Worm (Caenorhabditis elegans): ENCODE results near the gene srx-73.

ce11 chrV:4693282-4693588, 27.7 kb upstream of the srx-73 start:
- TF ChIP-seq syd-9 (tag; optimal IDR thresholded peaks at IDR 0.05) (no peak), pqm-1 (tag; optimal IDR thresholded peaks at IDR 0.05) (no peak), elt-2 (tag; optimal IDR thresholded peaks at IDR 0.05) (no peak), pros-1 (tag; optimal IDR thresholded peaks at IDR 0.05) (no peak), ama-1 (optimal IDR thresholded peaks at IDR 0.05) (no peak), eyg-1 (tag; optimal IDR thresholded peaks at IDR 0.05) (no peak), ceh-45 (GFP tag; IDR thresholded peaks at IDR 0.05) (no peak), lin-11 (tag; optimal IDR thresholded peaks at IDR 0.05) (no peak), nfya-1 (tag; optimal IDR thresholded peaks at IDR 0.05) (no peak), K02D7.2 (tag; optimal IDR thresholded peaks at IDR 0.05) (no peak), sox-2 (GFP tag; IDR thresholded peaks at IDR 0.05) (no peak), ceh-22 (tag; optimal IDR thresholded peaks at IDR 0.05) (no peak), hlh-30 (tag; optimal IDR thresholded peaks at IDR 0.05; ENCODE audit: insufficient read depth) (no peak), rnt-1 (tag; optimal IDR thresholded peaks at IDR 0.05) (no peak)
